Worm (Caenorhabditis elegans): Measurements from ENCODE around the gene K02F6.4.

Gene K02F6.4

ce11 chrII:2503703-2504430, 34.4 kb upstream of the K02F6.4 start (continued):
- no peak for TF ChIP-seq C04F5.9 (tag; optimal IDR thresholded peaks at IDR 0.05)
- no peak for TF ChIP-seq nhr-77 (tag; optimal IDR thresholded peaks at IDR 0.05)

ce11 chrII:2504431-2504928, 33.8 kb upstream of the K02F6.4 start, which contains the start of gene gbas-1:
gbas-1 (plus strand) TSS chrII:2504878.
- TF ChIP-seq lin-15B (tag; optimal IDR thresholded peaks at IDR 0.05) (no peak), dsc-1 (tag; optimal IDR thresholded peaks at IDR 0.05) (no peak), Y116A8C.19 (tag; optimal IDR thresholded peaks at IDR 0.05; ENCODE audit: borderline replicate concordance) (no peak), nhr-237 (tag; optimal IDR thresholded peaks at IDR 0.05) (no peak), C04F5.9 (tag; optimal IDR thresholded peaks at IDR 0.05) (peak; percentile 17), mef-2 (tag; optimal IDR thresholded peaks at IDR 0.05) (peak; percentile 82), blmp-1 (tag; optimal IDR thresholded peaks at IDR 0.05) (peak; percentile 24), snpc-4 (tag; optimal IDR thresholded peaks at IDR 0.05) (peak; percentile 4), lin-35 (GFP tag; optimal IDR thresholded peaks at IDR 0.05) (peak; percentile 81 to 89), efl-1 (optimal IDR thresholded peaks at IDR 0.05) (peak; percentile 41 to 87), efl-1 (GFP tag; optimal IDR thresholded peaks at IDR 0.05 in 1 of 2) (peak; percentile 88 to 98), tbx-2 (tag; optimal IDR thresholded peaks at IDR 0.05) (peak; percentile 51), rnt-1 (tag; optimal IDR thresholded peaks at IDR 0.05) (peak; percentile 25), alr-1 (tag; optimal IDR thresholded peaks at IDR 0.05; ENCODE audit: borderline replicate concordance) (no peak), nhr-71 (tag; optimal IDR thresholded peaks at IDR 0.05) (no peak), ceh-82 (tag; optimal IDR thresholded peaks at IDR 0.05) (peak in 1 of 3 experiments; percentile 26), lin-14 (GFP tag; optimal IDR thresholded peaks at IDR 0.05) (no peak), dpl-1 (GFP tag; optimal IDR thresholded peaks at IDR 0.05) (peak; percentile 78 to 88 (median 80)), isw-1 (GFP tag; IDR thresholded peaks at IDR 0.05) (peak; percentile 52), F16B12.6 (tag; optimal IDR thresholded peaks at IDR 0.05) (peak; percentile 10), unc-30 (tag; optimal IDR thresholded peaks at IDR 0.05) (no peak), nhr-90 (tag; optimal IDR thresholded peaks at IDR 0.05; ENCODE audit: poor library complexity) (no peak), C34B4.2 (tag; optimal IDR thresholded peaks at IDR 0.05) (no peak), mep-1 (tag; optimal IDR thresholded peaks at IDR 0.05) (peak; percentile 66), unc-62 (GFP tag; optimal IDR thresholded peaks at IDR 0.05) (no peak), swsn-7 (tag; optimal IDR thresholded peaks at IDR 0.05) (peak; percentile 38), unc-86 (tag; optimal IDR thresholded peaks at IDR 0.05) (peak; percentile 20), unc-98 (GFP tag; IDR thresholded peaks at IDR 0.05) (no peak), snu-23 (GFP tag; optimal IDR thresholded peaks at IDR 0.05) (peak; percentile 49), skn-1 (tag; optimal IDR thresholded peaks at IDR 0.05) (peak; percentile 57), nhr-19 (GFP tag; conservative IDR thresholded peaks at IDR 0.05) (peak; percentile 45), elt-2 (tag; optimal IDR thresholded peaks at IDR 0.05) (no peak), lsy-2 (tag; optimal IDR thresholded peaks at IDR 0.05) (peak; percentile 65 to 66), grh-1 (GFP tag; IDR thresholded peaks at IDR 0.05) (0 out of 2 replicates have a peak, but pooled peaks have one; percentile 27), nhr-20 (tag; optimal IDR thresholded peaks at IDR 0.05) (no peak), pqm-1 (tag; optimal IDR thresholded peaks at IDR 0.05) (no peak), zip-4 (GFP tag; optimal IDR thresholded peaks at IDR 0.05) (no peak), xbp-1 (tag; optimal IDR thresholded peaks at IDR 0.05) (peak; percentile 38), hlh-4 (tag; optimal IDR thresholded peaks at IDR 0.05) (no peak), lin-39 (tag; optimal IDR thresholded peaks at IDR 0.05) (peak; percentile 40)

Data from whole organism, L1 larva.